Worm (Caenorhabditis elegans) whole organism, midembryonic: ENCODE data around the gene C25H3.10.

Source experiments
- T22C8.4 ChIP-seq: fragments of 200-800 bp; sonication (Bioruptor generic); IDR thresholded peaks from 2 replicates; pipeline ENCODE4 v1.3.6; 2022; ENCODE audit warnings: missing genetic modification characterization, missing compliant biosample characterization
- cog-1 ChIP-seq: sonication (generic microtip); optimal IDR thresholded peaks from 2 replicates; lab custom pipeline; 2016; ENCODE audit warnings: missing genetic modification characterization, missing compliant biosample characterization
- flt-1 ChIP-seq: fragments of 200-800 bp; sonication (Bioruptor generic); IDR thresholded peaks from 2 replicates; pipeline ENCODE4 v1.3.6; 2022; ENCODE audit warnings: missing genetic modification characterization, missing compliant biosample characterization
- tab-1 ChIP-seq: fragments of 200-800 bp; sonication (Bioruptor generic); IDR thresholded peaks from 2 replicates; pipeline ENCODE4 v1.3.6; 2022; ENCODE audit warnings: missing genetic modification characterization, missing compliant biosample characterization
- ztf-29 ChIP-seq: fragments of 200-800 bp; sonication (Bioruptor generic); IDR thresholded peaks from 2 replicates; pipeline ENCODE4 v1.3.6; 2022; ENCODE audit warnings: missing genetic modification reagents, missing genetic modification characterization, missing compliant biosample characterization

ce11 chrII:5665991-5666390 lies 32.8 kb downstream of the C25H3.10 start, which contains the start of gene C25H3.16:
- TF ChIP-seq T22C8.4 (no peak), tab-1 (GFP tag; lab: Robert Waterston, UW) (no peak), ztf-29 (no peak), flt-1 (no peak), cog-1 (no peak)
